Fruit fly (Drosophila melanogaster) whole organism, embryonic: ENCODE data around the gene CG8563.

ENCODE experiments used
- B-H2 ChIP-seq: fragments of 200-800 bp; sonication (Bioruptor generic); optimal IDR thresholded peaks from 2 replicates; lab custom pipeline; 2018; ENCODE audit warnings: missing biosample characterization, mild to moderate bottlenecking, missing genetic modification characterization
- Bdp1 ChIP-seq: fragments of 200-800 bp; sonication (Bioruptor generic); optimal IDR thresholded peaks from 3 replicates; lab custom pipeline; 2016; ENCODE audit warnings: missing biosample characterization, missing genetic modification characterization
- Bteb2 ChIP-seq: fragments of 200-800 bp; sonication (Bioruptor generic); optimal IDR thresholded peaks from 2 replicates; lab custom pipeline; 2016; ENCODE audit warnings: missing biosample characterization, missing genetic modification characterization
- C15 ChIP-seq: fragments of 200-800 bp; sonication (Bioruptor generic); IDR thresholded peaks from 3 replicates; pipeline ENCODE4 v1.3.6; 2022; ENCODE audit warnings: missing biosample characterization, missing genetic modification characterization
- CG10431 ChIP-seq: fragments of 200-800 bp; sonication (Bioruptor generic); optimal IDR thresholded peaks from 3 replicates; lab custom pipeline; 2018; ENCODE audit warnings: missing biosample characterization, mild to moderate bottlenecking, missing genetic modification characterization
- CG10979 ChIP-seq: fragments of 200-800 bp; sonication (Bioruptor generic); optimal IDR thresholded peaks from 2 replicates; lab custom pipeline; 2018; ENCODE audit warnings: missing biosample characterization, mild to moderate bottlenecking, missing genetic modification characterization, moderate library complexity
- CG11696 ChIP-seq: fragments of 200-800 bp; sonication (Bioruptor generic); IDR thresholded peaks from 2 replicates; pipeline ENCODE4 v1.3.6; 2022; ENCODE audit warnings: missing biosample characterization, missing genetic modification characterization
- CG13296 ChIP-seq: fragments of 200-800 bp; sonication (Bioruptor generic); optimal IDR thresholded peaks from 3 replicates; lab custom pipeline; 2018; ENCODE audit warnings: missing biosample characterization, mild to moderate bottlenecking, missing genetic modification characterization
- CG18619 ChIP-seq: fragments of 200-800 bp; sonication (Bioruptor generic); optimal IDR thresholded peaks from 3 replicates; lab custom pipeline; 2017; ENCODE audit warnings: missing biosample characterization, mild to moderate bottlenecking, missing genetic modification characterization
- CG2120 ChIP-seq: fragments of 200-800 bp; sonication (Bioruptor generic); optimal IDR thresholded peaks from 3 replicates; lab custom pipeline; 2016; ENCODE audit warnings: missing biosample characterization, missing genetic modification characterization
- CG4404 ChIP-seq: fragments of 200-800 bp; sonication (Bioruptor generic); IDR thresholded peaks from 2 replicates; pipeline ENCODE4 v1.3.6; 2022; ENCODE audit warnings: missing biosample characterization, missing genetic modification characterization
- CG6683 ChIP-seq: fragments of 200-800 bp; sonication (Bioruptor generic); optimal IDR thresholded peaks from 2 replicates; lab custom pipeline; 2017; ENCODE audit warnings: missing biosample characterization, mild to moderate bottlenecking, missing genetic modification characterization, missing genetic modification reagents
- CG7786 ChIP-seq: fragments of 200-800 bp; sonication (Bioruptor generic); optimal IDR thresholded peaks from 2 replicates; lab custom pipeline; 2016; ENCODE audit warnings: missing biosample characterization, missing genetic modification characterization
- CG8089 ChIP-seq: fragments of 200-800 bp; sonication (Bioruptor generic); optimal IDR thresholded peaks from 3 replicates; lab custom pipeline; 2016; ENCODE audit warnings: missing biosample characterization, missing genetic modification characterization
- CG9727 ChIP-seq: fragments of 200-800 bp; sonication (Bioruptor generic); optimal IDR thresholded peaks from 3 replicates; lab custom pipeline; 2017; ENCODE audit warnings: missing biosample characterization, mild to moderate bottlenecking, missing genetic modification characterization
- CG9932 ChIP-seq: fragments of 200-800 bp; sonication (Bioruptor generic); IDR thresholded peaks from 2 replicates; pipeline ENCODE4 v1.3.6; 2022; ENCODE audit warnings: missing biosample characterization, missing genetic modification characterization
- Dad ChIP-seq: fragments of 200-800 bp; sonication (Bioruptor generic); optimal IDR thresholded peaks from 3 replicates; lab custom pipeline; 2016; ENCODE audit warnings: missing biosample characterization, missing genetic modification characterization
- Dip2 ChIP-seq: fragments of 200-800 bp; sonication (Bioruptor generic); IDR thresholded peaks from 2 replicates; pipeline ENCODE4 v1.3.6; 2022; ENCODE audit warnings: missing biosample characterization, missing genetic modification characterization
- Dll ChIP-seq: fragments of 200-800 bp; sonication (Bioruptor generic); IDR thresholded peaks from 4 replicates; pipeline ENCODE4 v1.3.6; 2022; ENCODE audit warnings: missing biosample characterization, missing genetic modification characterization; ENCODE audit not compliant: partially characterized antibody
- Dref ChIP-seq: fragments of 200-800 bp; sonication (Bioruptor generic); IDR thresholded peaks from 2 replicates; pipeline ENCODE4 v1.3.6; 2022; ENCODE audit warnings: missing biosample characterization, missing genetic modification characterization
- Ets97D ChIP-seq: fragments of 200-800 bp; sonication (Bioruptor generic); optimal IDR thresholded peaks from 3 replicates; lab custom pipeline; 2016; ENCODE audit warnings: missing biosample characterization, missing genetic modification characterization
- Fer2 ChIP-seq: fragments of 200-800 bp; sonication (Bioruptor generic); optimal IDR thresholded peaks from 2 replicates; lab custom pipeline; 2018; ENCODE audit warnings: missing biosample characterization, mild to moderate bottlenecking, missing genetic modification characterization, moderate library complexity
- Hand ChIP-seq: fragments of 200-800 bp; sonication (Bioruptor generic); optimal IDR thresholded peaks from 2 replicates; lab custom pipeline; 2017; ENCODE audit warnings: mild to moderate bottlenecking, missing biosample characterization, missing genetic modification reagents, missing genetic modification characterization
- HmgD ChIP-seq: fragments of 200-800 bp; sonication (Bioruptor generic); optimal IDR thresholded peaks from 3 replicates; lab custom pipeline; 2016; ENCODE audit warnings: missing biosample characterization, missing genetic modification characterization
- Hr51 ChIP-seq, 2 experiments: fragments of 200-800 bp; sonication (Bioruptor generic); optimal IDR thresholded peaks; 2 replicates in 1 of 2; 3 replicates in 1 of 2; lab custom pipeline; 2016 to 2018; ENCODE audit warnings: missing biosample characterization in 2 of 2, missing genetic modification characterization in 2 of 2, mild to moderate bottlenecking in 1 of 2, moderate library complexity in 1 of 2
- Max ChIP-seq: fragments of 200-800 bp; sonication (Bioruptor generic); optimal IDR thresholded peaks from 2 replicates; lab custom pipeline; 2016; ENCODE audit warnings: missing biosample characterization, mild to moderate bottlenecking, missing genetic modification characterization
- NK7.1 ChIP-seq: fragments of 200-800 bp; sonication (Bioruptor generic); optimal IDR thresholded peaks from 3 replicates; lab custom pipeline; 2016; ENCODE audit warnings: missing biosample characterization, missing genetic modification characterization
- Ptx1 ChIP-seq: fragments of 200-800 bp; sonication (Bioruptor generic); IDR thresholded peaks from 2 replicates; pipeline ENCODE4 v1.3.6; 2022; ENCODE audit warnings: missing biosample characterization, missing genetic modification characterization
- Scr ChIP-seq: fragments of 200-800 bp; sonication (Bioruptor generic); IDR thresholded peaks from 2 replicates; pipeline ENCODE4 v1.3.6; 2022; ENCODE audit warnings: missing biosample characterization, missing genetic modification characterization; ENCODE audit not compliant: partially characterized antibody
- Sry-δ ChIP-seq: fragments of 200-800 bp; sonication (Bioruptor generic); optimal IDR thresholded peaks from 2 replicates; lab custom pipeline; 2016; ENCODE audit warnings: missing biosample characterization, missing genetic modification characterization
- Xrp1 ChIP-seq: fragments of 200-800 bp; sonication (Bioruptor generic); IDR thresholded peaks from 2 replicates; pipeline ENCODE4 v1.3.6; 2022; ENCODE audit warnings: missing biosample characterization, missing genetic modification characterization
- ato ChIP-seq: fragments of 200-800 bp; sonication (Bioruptor generic); IDR thresholded peaks from 2 replicates; pipeline ENCODE4 v1.3.6; 2022; ENCODE audit warnings: missing biosample characterization, missing genetic modification characterization; ENCODE audit not compliant: partially characterized antibody
- chif ChIP-seq, 2 experiments: fragments of 200-800 bp; sonication (Bioruptor generic); optimal IDR thresholded peaks; 3 replicates each; lab custom pipeline; 2016; ENCODE audit warnings: missing biosample characterization in 2 of 2, missing genetic modification characterization in 2 of 2
- chm ChIP-seq: fragments of 200-800 bp; sonication (Bioruptor generic); IDR thresholded peaks from 2 replicates; pipeline ENCODE4 v1.3.6; 2022; ENCODE audit warnings: missing biosample characterization, missing genetic modification characterization
- danr ChIP-seq: fragments of 200-800 bp; sonication (Bioruptor generic); IDR thresholded peaks from 2 replicates; pipeline ENCODE4 v1.3.6; 2022; ENCODE audit warnings: missing biosample characterization, missing genetic modification characterization
- fru ChIP-seq: fragments of >200 bp; optimal IDR thresholded peaks from 2 replicates; lab custom pipeline; 2017
- hth ChIP-seq: fragments of >200 bp; optimal IDR thresholded peaks from 2 replicates; lab custom pipeline; 2017; ENCODE audit warnings: inconsistent platforms
- kni ChIP-seq: fragments of 200-800 bp; sonication (Bioruptor generic); optimal IDR thresholded peaks from 3 replicates; lab custom pipeline; 2017; ENCODE audit warnings: mild to moderate bottlenecking, missing biosample characterization, missing genetic modification reagents, missing genetic modification characterization
- lmd ChIP-seq: fragments of 200-800 bp; sonication (Bioruptor generic); IDR thresholded peaks from 2 replicates; pipeline ENCODE4 v1.3.6; 2022; ENCODE audit warnings: missing biosample characterization, missing genetic modification characterization
- lola ChIP-seq, 3 experiments: fragments of >200 bp in 2 of 3; fragments of 200-800 bp in 1 of 3; sonication (Bioruptor generic) in 1 of 3; optimal IDR thresholded peaks; 2 replicates each; lab custom pipeline; 2017 to 2019; ENCODE audit warnings: missing biosample characterization in 3 of 3, missing genetic modification characterization in 3 of 3, mild to moderate bottlenecking in 1 of 3, moderate library complexity in 1 of 3
- pfk ChIP-seq: fragments of 200-800 bp; sonication (Bioruptor generic); optimal IDR thresholded peaks from 2 replicates; lab custom pipeline; 2018; ENCODE audit warnings: missing biosample characterization, mild to moderate bottlenecking, missing genetic modification characterization, moderate library complexity
- ranshi ChIP-seq: fragments of 200-800 bp; sonication (Bioruptor generic); IDR thresholded peaks from 2 replicates; pipeline ENCODE4 v1.3.6; 2022; ENCODE audit warnings: missing biosample characterization, missing genetic modification characterization
- salm ChIP-seq: fragments of 200-800 bp; sonication (Bioruptor generic); optimal IDR thresholded peaks from 2 replicates; lab custom pipeline; 2018; ENCODE audit warnings: missing biosample characterization, mild to moderate bottlenecking, missing genetic modification characterization
- sima ChIP-seq: fragments of 200-800 bp; sonication (Bioruptor generic); optimal IDR thresholded peaks from 2 replicates; lab custom pipeline; 2016; ENCODE audit warnings: missing biosample characterization, missing genetic modification characterization
- sug ChIP-seq: fragments of 200-800 bp; optimal IDR thresholded peaks from 2 replicates; lab custom pipeline; 2019; ENCODE audit warnings: missing biosample characterization, mild to moderate bottlenecking, missing genetic modification characterization, moderate library complexity
- tin ChIP-seq: fragments of 200-800 bp; sonication (Bioruptor generic); optimal IDR thresholded peaks from 3 replicates; lab custom pipeline; 2016; ENCODE audit warnings: missing biosample characterization, missing genetic modification characterization
- toy ChIP-seq: fragments of 200-800 bp; sonication (Bioruptor generic); IDR thresholded peaks from 2 replicates; pipeline ENCODE4 v1.3.6; 2022; ENCODE audit warnings: missing biosample characterization, missing genetic modification characterization
- vfl ChIP-seq: fragments of 200-800 bp; sonication (Bioruptor generic); optimal IDR thresholded peaks from 2 replicates; lab custom pipeline; 2016; ENCODE audit warnings: missing biosample characterization, missing genetic modification characterization
- wek ChIP-seq: fragments of 200-800 bp; sonication (Bioruptor generic); optimal IDR thresholded peaks from 3 replicates; lab custom pipeline; 2018; ENCODE audit warnings: missing biosample characterization, mild to moderate bottlenecking, missing genetic modification characterization, moderate library complexity
- yki ChIP-seq: fragments of >200 bp; optimal IDR thresholded peaks from 3 replicates; lab custom pipeline; 2018
- zfh2 ChIP-seq: fragments of 200-800 bp; sonication (Bioruptor generic); optimal IDR thresholded peaks from 2 replicates; lab custom pipeline; 2016; ENCODE audit warnings: missing biosample characterization, missing genetic modification characterization

CG8563 gene

DNA sequence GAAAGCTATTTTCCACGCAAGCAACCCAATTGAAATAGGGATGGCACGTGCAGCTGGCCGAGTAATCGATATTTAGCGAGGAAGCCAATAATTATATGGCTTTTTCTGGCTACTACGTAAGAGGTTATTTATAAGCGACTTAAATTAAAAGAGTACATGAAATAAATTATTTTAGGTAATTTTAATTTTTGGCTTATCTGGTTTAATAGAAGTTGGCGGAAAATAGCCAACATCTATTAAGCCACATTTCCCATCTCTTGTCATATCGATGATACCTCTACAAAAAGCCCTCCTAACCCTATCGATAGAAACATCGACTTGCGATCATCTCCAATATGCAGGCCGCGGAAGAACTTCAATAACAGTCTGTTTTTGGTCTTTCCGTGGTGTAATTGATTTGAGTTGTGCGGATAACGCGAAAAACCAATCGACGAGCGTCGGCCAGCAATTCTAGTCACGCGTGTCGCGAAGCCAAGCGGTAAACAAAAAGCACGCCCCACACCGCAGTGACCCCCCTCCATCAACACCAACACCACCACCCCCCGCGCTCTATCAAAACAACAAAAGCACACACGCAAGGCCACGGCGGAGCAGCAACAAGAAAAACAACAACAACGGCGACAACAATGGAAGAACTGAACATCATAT lies 42.4 kb upstream of the CG8563 start, which contains the start of the genes Srp19 and qm (continued):
- peak; percentile 27 for TF ChIP-seq CG10979 (tag; lab: Kevin White, UChicago)
- peak; percentile 51 for TF ChIP-seq Ets97D
- TF ChIP-seq Ptx1 = peak; percentile 54; the same call in 1 of the 2 replicates
- TF ChIP-seq B-H2 (GFP tag; lab: Kevin White, UChicago) = no peak
- no peak for TF ChIP-seq CG11696
- no peak for TF ChIP-seq CG10431 (GFP tag; lab: Kevin White, UChicago)
- TF ChIP-seq sug = peak; percentile 62
- no peak for TF ChIP-seq C15 (GFP tag; lab: Robert Waterston, UW)
- TF ChIP-seq sima = no peak
- no peak for TF ChIP-seq CG13296 (GFP tag; lab: Kevin White, UChicago)
- peak; percentile 91 for TF ChIP-seq Dll (GFP tag; lab: Robert Waterston, UW)
- TF ChIP-seq kni (GFP tag; lab: Kevin White, UChicago) = peak; percentile 53
- peak; percentile 78 for TF ChIP-seq CG9932
- peak; percentile 62; the same call in 1 of the 2 replicates for TF ChIP-seq ato (GFP tag; lab: Robert Waterston, UW)
- peak; percentile 28 for TF ChIP-seq CG9727 (GFP tag; lab: Kevin White, UChicago)
- TF ChIP-seq pfk (GFP tag; lab: Kevin White, UChicago) = no peak
- TF ChIP-seq CG7786 = peak; percentile 10
- peak; percentile 8 to 27 for TF ChIP-seq Hr51 (GFP tag; optimal IDR thresholded peaks at IDR 0.05; lab: Kevin White, UChicago)
- no peak for TF ChIP-seq fru (lab: Kevin White, UChicago)
- peak; percentile 94 for TF ChIP-seq Sry-δ (GFP tag; lab: Kevin White, UChicago)
- TF ChIP-seq CG2120 (GFP tag; lab: Kevin White, UChicago) = peak; percentile 78
- TF ChIP-seq danr (GFP tag; lab: Robert Waterston, UW) = no peak
- peak; percentile 44 for TF ChIP-seq Max (GFP tag; lab: Kevin White, UChicago)
- TF ChIP-seq Dref (GFP tag; lab: Robert Waterston, UW) = peak; percentile 84
- no peak for TF ChIP-seq Dad (GFP tag; lab: Kevin White, UChicago)
- peak; percentile 76 for TF ChIP-seq zfh2
- peak; percentile 34 for TF ChIP-seq Fer2
- peak in 1 of 2 experiments; percentile 57 for TF ChIP-seq chif (GFP tag; optimal IDR thresholded peaks at IDR 0.05; lab: Kevin White, UChicago)
- TF ChIP-seq Bteb2 (GFP tag; lab: Kevin White, UChicago) = no peak
- TF ChIP-seq Xrp1 (GFP tag; lab: Robert Waterston, UW) = peak; percentile 44; the same call in 1 of the 2 replicates
- TF ChIP-seq CG18619 (GFP tag; lab: Kevin White, UChicago) = peak; percentile 13
- no peak for TF ChIP-seq Bdp1 (GFP tag; lab: Kevin White, UChicago)
- TF ChIP-seq wek (GFP tag; lab: Kevin White, UChicago) = peak; percentile 43
- no peak for TF ChIP-seq Hand (GFP tag; lab: Kevin White, UChicago)
- no peak for TF ChIP-seq toy (GFP tag; lab: Robert Waterston, UW)
- TF ChIP-seq Dip2 (GFP tag; lab: Robert Waterston, UW) = no peak
- no peak for TF ChIP-seq salm (tag; lab: Kevin White, UChicago)
- TF ChIP-seq CG6683 (GFP tag; lab: Kevin White, UChicago) = no peak
- no peak for TF ChIP-seq NK7.1 (GFP tag; lab: Kevin White, UChicago)
- no peak for TF ChIP-seq HmgD (GFP tag; lab: Kevin White, UChicago)
- no peak for TF ChIP-seq yki
- peak; percentile 42 for TF ChIP-seq tin (GFP tag; lab: Kevin White, UChicago)
- TF ChIP-seq hth (lab: Kevin White, UChicago) = no peak
- TF ChIP-seq lmd (GFP tag; lab: Robert Waterston, UW) = peak; percentile 36; the same call in 1 of the 2 replicates
- peak; percentile 67; the same call in 1 of the 2 replicates for TF ChIP-seq chm (GFP tag; lab: Robert Waterston, UW)
- no peak for TF ChIP-seq CG8089 (GFP tag; lab: Kevin White, UChicago)
- peak; percentile 91 for TF ChIP-seq Scr (GFP tag; lab: Robert Waterston, UW)
- TF ChIP-seq ranshi (GFP tag; lab: Robert Waterston, UW) = peak; percentile 18; the same call in 1 of the 2 replicates
- TF ChIP-seq vfl (GFP tag; lab: Kevin White, UChicago) = peak; percentile 54
- peak in 1 of 3 experiments; percentile 13 for TF ChIP-seq lola (GFP tag; optimal IDR thresholded peaks at IDR 0.05; lab: Kevin White, UChicago)
- peak; percentile 34; the same call in 1 of the 2 replicates for TF ChIP-seq CG4404
